Worm (Caenorhabditis elegans) whole organism, mixed stage, embryonic: Measurements from ENCODE around the gene C06A12.19.

Experiments
- bed-3 ChIP-seq: fragments of 200-800 bp; sonication (Bioruptor generic); optimal IDR thresholded peaks from 3 replicates; lab custom pipeline; 2018; ENCODE audit warnings: mild to moderate bottlenecking, missing genetic modification characterization, moderate library complexity, missing compliant biosample characterization
- elt-1 ChIP-seq: sonication (generic microtip); optimal IDR thresholded peaks from 2 replicates; lab custom pipeline; 2017; ENCODE audit warnings: missing genetic modification characterization, mild to moderate bottlenecking, missing compliant biosample characterization, antibody characterized with exemption, moderate library complexity, borderline replicate concordance; ENCODE audit not compliant: insufficient read depth
- lin-32 ChIP-seq: fragments of 200-800 bp; sonication (Bioruptor generic); optimal IDR thresholded peaks from 2 replicates; lab custom pipeline; 2018; ENCODE audit warnings: mild to moderate bottlenecking, missing genetic modification characterization, missing compliant biosample characterization
- mls-2 ChIP-seq: sonication (generic microtip); optimal IDR thresholded peaks from 2 replicates; lab custom pipeline; 2016; ENCODE audit warnings: mild to moderate bottlenecking, missing genetic modification characterization, moderate library complexity, missing compliant biosample characterization
- nhr-12 ChIP-seq: fragments of 150-350 bp; optimal IDR thresholded peaks from 2 replicates; lab custom pipeline; 2014; ENCODE audit warnings: missing biosample characterization, missing genetic modification characterization
- pha-4 ChIP-seq: fragments of 150-350 bp; optimal IDR thresholded peaks from 2 replicates; lab custom pipeline; 2018; ENCODE audit warnings: missing biosample characterization, missing genetic modification reagents, missing genetic modification characterization
- unc-62 ChIP-seq: fragments of 150-350 bp; optimal IDR thresholded peaks from 2 replicates; lab custom pipeline; 2014; ENCODE audit warnings: missing biosample characterization, missing genetic modification reagents, missing genetic modification characterization

DNA sequence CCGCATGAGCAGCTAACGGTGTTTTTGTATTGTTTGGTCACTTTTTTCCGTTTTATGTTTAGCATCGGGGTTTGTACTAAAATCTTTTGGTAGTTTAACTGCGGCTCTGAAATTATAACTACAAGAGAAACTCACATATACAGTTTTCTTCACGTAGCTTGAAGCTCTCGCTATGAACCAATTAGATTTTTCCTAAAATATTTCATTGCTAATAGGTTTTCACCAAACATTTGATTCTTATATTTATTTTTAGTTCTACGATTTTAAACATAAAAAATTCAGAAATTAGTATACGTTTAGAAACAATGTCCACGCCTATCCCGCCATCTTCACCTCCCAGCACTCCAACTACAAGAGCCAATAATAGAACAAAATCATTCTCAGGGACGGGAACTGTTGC, 12.5 kb downstream of the C06A12.19 start, which contains the start of gene C06A12.3:
- TF ChIP-seq elt-1 (tag; lab: Kevin White, UChicago) = no peak
- TF ChIP-seq mls-2 = no peak
- no peak for TF ChIP-seq unc-62 (GFP tag; lab: Kevin White, UChicago)
- no peak for TF ChIP-seq pha-4 (tag; lab: Kevin White, UChicago)
- TF ChIP-seq bed-3 (GFP tag; lab: Kevin White, UChicago) = no peak
- TF ChIP-seq lin-32 (GFP tag; lab: Kevin White, UChicago) = no peak
- no peak for TF ChIP-seq nhr-12 (tag; lab: Kevin White, UChicago)
